Fruit fly (Drosophila melanogaster): ENCODE results near the gene CG15824.
A peak's percentile ranks its signal among the peaks of the same experiment; 100 is the strongest.

Gene CG15824

dm6 chr2L:870749-871418 lies 14.1 kb downstream of the CG15824 start (continued):
- TF ChIP-seq Bdp1 (GFP tag; optimal IDR thresholded peaks at IDR 0.05) (peak; percentile 62), Hr51 (GFP tag; optimal IDR thresholded peaks at IDR 0.05) (peak; percentile 67 to 71), CG8290 (GFP tag; optimal IDR thresholded peaks at IDR 0.05) (no peak), CG8290 (tag; optimal IDR thresholded peaks at IDR 0.05) (peak in 1 of 2 experiments; percentile 59), ap (GFP tag; IDR thresholded peaks at IDR 0.05) (peak; percentile 46), CG12769 (tag; optimal IDR thresholded peaks at IDR 0.05) (peak; percentile 63), CG10366 (GFP tag; IDR thresholded peaks at IDR 0.05) (peak; percentile 72), CG2129 (GFP tag; IDR thresholded peaks at IDR 0.05; ENCODE audit: partially characterized antibody) (no peak), CG13296 (GFP tag; optimal IDR thresholded peaks at IDR 0.05) (peak; percentile 11), Side (GFP tag; optimal IDR thresholded peaks at IDR 0.05) (peak; percentile 80), CG7963 (GFP tag; IDR thresholded peaks at IDR 0.05; ENCODE audit: partially characterized antibody) (no peak; the same call in 2 of the 3 replicates), CG15269 (tag; optimal IDR thresholded peaks at IDR 0.05) (peak; percentile 64), CG34224 (GFP tag; IDR thresholded peaks at IDR 0.05; ENCODE audit: partially characterized antibody) (no peak), Meics (GFP tag; optimal IDR thresholded peaks at IDR 0.05) (peak; percentile 64), Scr (GFP tag; IDR thresholded peaks at IDR 0.05; ENCODE audit: partially characterized antibody) (0 out of 2 replicates have a peak, but pooled peaks have one; percentile 30), CG12299 (tag; optimal IDR thresholded peaks at IDR 0.05) (no peak), CG34422 (GFP tag; IDR thresholded peaks at IDR 0.05) (no peak; the same call in 2 of the 3 replicates), CG5180 (GFP tag; optimal IDR thresholded peaks at IDR 0.05) (no peak), Ets97D (GFP tag; optimal IDR thresholded peaks at IDR 0.05) (peak; percentile 65), croc (GFP tag; conservative IDR thresholded peaks at IDR 0.05) (no peak), BEAF-32 (GFP tag; optimal IDR thresholded peaks at IDR 0.05) (peak; percentile 43), chn (GFP tag; optimal IDR thresholded peaks at IDR 0.05) (peak; percentile 72), gsb-n (tag; optimal IDR thresholded peaks at IDR 0.05) (peak; percentile 46), C15 (GFP tag; IDR thresholded peaks at IDR 0.05) (0 out of 3 replicates have a peak, but pooled peaks have one; percentile 44), NFAT (GFP tag; IDR thresholded peaks at IDR 0.05) (no peak), E2f2 (GFP tag; IDR thresholded peaks at IDR 0.05) (peak; percentile 26; the same call in 1 of the 2 replicates), Chrac-16 (GFP tag; optimal IDR thresholded peaks at IDR 0.05) (peak; percentile 66), fd3F (GFP tag; optimal IDR thresholded peaks at IDR 0.05) (peak; percentile 43), Fer1 (GFP tag; optimal IDR thresholded peaks at IDR 0.05) (peak; percentile 57), CG33213 (GFP tag; optimal IDR thresholded peaks at IDR 0.05) (peak; percentile 57), nerfin-2 (GFP tag; IDR thresholded peaks at IDR 0.05; ENCODE audit: partially characterized antibody) (peak; percentile 11; the same call in 1 of the 2 replicates), gem (tag; optimal IDR thresholded peaks at IDR 0.05) (peak; percentile 74), exex (tag; optimal IDR thresholded peaks at IDR 0.05) (peak; percentile 4), chm (GFP tag; IDR thresholded peaks at IDR 0.05) (peak; percentile 79), lilli (GFP tag; optimal IDR thresholded peaks at IDR 0.05) (peak; percentile 85), ac (GFP tag; optimal IDR thresholded peaks at IDR 0.05) (no peak), PHDP (tag; optimal IDR thresholded peaks at IDR 0.05) (peak; percentile 50), Dfd (GFP tag; optimal IDR thresholded peaks at IDR 0.05) (no peak), slp2 (GFP tag; optimal IDR thresholded peaks at IDR 0.05) (peak; percentile 77), CG12659 (GFP tag; optimal IDR thresholded peaks at IDR 0.05) (peak; percentile 82), cato (GFP tag; optimal IDR thresholded peaks at IDR 0.05; ENCODE audit: borderline replicate concordance) (peak; percentile 48), org-1 (GFP tag; optimal IDR thresholded peaks at IDR 0.05) (peak; percentile 59), CG8359 (GFP tag; optimal IDR thresholded peaks at IDR 0.05; ENCODE audit: borderline replicate concordance) (no peak), dan (GFP tag; IDR thresholded peaks at IDR 0.05) (no peak), CG1529 (GFP tag; optimal IDR thresholded peaks at IDR 0.05) (peak; percentile 36), CG7987 (GFP tag; optimal IDR thresholded peaks at IDR 0.05) (peak; percentile 42), danr (GFP tag; IDR thresholded peaks at IDR 0.05) (no peak), lov (optimal IDR thresholded peaks at IDR 0.05) (no peak), lov (GFP tag; IDR thresholded peaks at IDR 0.05) (0 out of 3 replicates have a peak, but pooled peaks have one; percentile 58)
